Fruit fly (Drosophila melanogaster) whole organism, embryonic: ENCODE measurements around the gene CG11158.

Source experiments
- ATbp ChIP-seq: fragments of 200-800 bp; sonication (Bioruptor generic); optimal IDR thresholded peaks from 2 replicates; lab custom pipeline; 2017; ENCODE audit warnings: missing biosample characterization, mild to moderate bottlenecking, missing genetic modification characterization, missing genetic modification reagents
- BEAF-32 ChIP-seq: fragments of 200-800 bp; sonication (Bioruptor generic); optimal IDR thresholded peaks from 3 replicates; lab custom pipeline; 2017; ENCODE audit warnings: missing biosample characterization, missing genetic modification characterization, mild to moderate bottlenecking, moderate library complexity, missing genetic modification reagents
- CG1024 ChIP-seq: fragments of 200-800 bp; sonication (Bioruptor generic); IDR thresholded peaks from 2 replicates; pipeline ENCODE4 v1.3.6; 2022; ENCODE audit warnings: missing biosample characterization, missing genetic modification characterization
- CG10321 ChIP-seq: fragments of 200-800 bp; sonication (Bioruptor generic); IDR thresholded peaks from 2 replicates; pipeline ENCODE4 v1.3.6; 2022; ENCODE audit warnings: missing biosample characterization, missing genetic modification characterization
- CG10462 ChIP-seq: fragments of 200-800 bp; sonication (Bioruptor generic); optimal IDR thresholded peaks from 2 replicates; lab custom pipeline; 2016; ENCODE audit warnings: missing biosample characterization, missing genetic modification characterization
- CG11504 ChIP-seq: fragments of 200-800 bp; sonication (Bioruptor generic); optimal IDR thresholded peaks from 3 replicates; lab custom pipeline; 2019; ENCODE audit warnings: missing biosample characterization, mild to moderate bottlenecking, missing genetic modification characterization, moderate library complexity
- CG14667 ChIP-seq: fragments of 200-800 bp; sonication (Bioruptor generic); IDR thresholded peaks from 2 replicates; pipeline ENCODE4 v1.3.6; 2022; ENCODE audit warnings: missing biosample characterization, missing genetic modification characterization
- CG14710 ChIP-seq: fragments of 200-800 bp; sonication (Bioruptor generic); optimal IDR thresholded peaks from 3 replicates; lab custom pipeline; 2019; ENCODE audit warnings: missing biosample characterization, mild to moderate bottlenecking, missing genetic modification characterization, moderate library complexity
- CG1529 ChIP-seq: fragments of 200-800 bp; sonication (Bioruptor generic); optimal IDR thresholded peaks from 3 replicates; lab custom pipeline; 2018; ENCODE audit warnings: missing biosample characterization, missing genetic modification characterization
- CG2889 ChIP-seq: fragments of 200-800 bp; sonication (Bioruptor generic); IDR thresholded peaks from 3 replicates; pipeline ENCODE4 v1.3.6; 2022; ENCODE audit warnings: missing biosample characterization, missing genetic modification characterization
- CG31388 ChIP-seq: fragments of 200-800 bp; sonication (Bioruptor generic); optimal IDR thresholded peaks from 2 replicates; lab custom pipeline; 2016; ENCODE audit warnings: missing biosample characterization, missing genetic modification characterization
- CG3163 ChIP-seq: fragments of 200-800 bp; sonication (Bioruptor generic); optimal IDR thresholded peaks from 3 replicates; lab custom pipeline; 2016; ENCODE audit warnings: missing biosample characterization, missing genetic modification characterization
- CG33557 ChIP-seq: fragments of 200-800 bp; sonication (Bioruptor generic); optimal IDR thresholded peaks from 2 replicates; lab custom pipeline; 2019; ENCODE audit warnings: missing biosample characterization, mild to moderate bottlenecking, missing genetic modification characterization, moderate library complexity
- CG3407 ChIP-seq: fragments of 200-800 bp; sonication (Bioruptor generic); optimal IDR thresholded peaks from 2 replicates; lab custom pipeline; 2018; ENCODE audit warnings: missing biosample characterization, mild to moderate bottlenecking, missing genetic modification characterization
- CG34422 ChIP-seq: fragments of 200-800 bp; sonication (Bioruptor generic); IDR thresholded peaks from 3 replicates; pipeline ENCODE4 v1.3.6; 2022; ENCODE audit warnings: missing biosample characterization, missing genetic modification characterization
- CG3847 ChIP-seq: fragments of 200-800 bp; sonication (Bioruptor generic); IDR thresholded peaks from 2 replicates; pipeline ENCODE4 v1.3.6; 2022; ENCODE audit warnings: missing biosample characterization, missing genetic modification characterization
- CG9876 ChIP-seq: fragments of 200-800 bp; sonication (Bioruptor generic); optimal IDR thresholded peaks from 2 replicates; lab custom pipeline; 2016; ENCODE audit warnings: missing biosample characterization, missing genetic modification characterization
- Chrac-16 ChIP-seq: fragments of 200-800 bp; sonication (Bioruptor generic); optimal IDR thresholded peaks from 3 replicates; lab custom pipeline; 2016; ENCODE audit warnings: missing biosample characterization, missing genetic modification characterization
- CrebB ChIP-seq: fragments of 200-800 bp; sonication (Bioruptor generic); optimal IDR thresholded peaks from 3 replicates; lab custom pipeline; 2018; ENCODE audit warnings: missing biosample characterization, mild to moderate bottlenecking, missing genetic modification characterization
- Dip2 ChIP-seq: fragments of 200-800 bp; sonication (Bioruptor generic); IDR thresholded peaks from 2 replicates; pipeline ENCODE4 v1.3.6; 2022; ENCODE audit warnings: missing biosample characterization, missing genetic modification characterization
- Dll ChIP-seq: fragments of 200-800 bp; sonication (Bioruptor generic); IDR thresholded peaks from 4 replicates; pipeline ENCODE4 v1.3.6; 2022; ENCODE audit warnings: missing biosample characterization, missing genetic modification characterization; ENCODE audit not compliant: partially characterized antibody
- Doc2 ChIP-seq: fragments of 200-800 bp; sonication (Bioruptor generic); IDR thresholded peaks from 2 replicates; pipeline ENCODE4 v1.3.6; 2022; ENCODE audit warnings: missing biosample characterization, missing genetic modification characterization
- Doc3 ChIP-seq: fragments of 200-800 bp; sonication (Bioruptor generic); IDR thresholded peaks from 3 replicates; pipeline ENCODE4 v1.3.6; 2022; ENCODE audit warnings: missing biosample characterization, missing genetic modification characterization; ENCODE audit not compliant: partially characterized antibody
- ERR ChIP-seq: fragments of 200-800 bp; sonication (Bioruptor generic); optimal IDR thresholded peaks from 2 replicates; lab custom pipeline; 2016; ENCODE audit warnings: missing biosample characterization, missing genetic modification characterization
- Ets65A ChIP-seq: fragments of 200-800 bp; sonication (Bioruptor generic); peaks from one replicate; lab custom pipeline; 2016; ENCODE audit warnings: missing biosample characterization, missing genetic modification characterization
- Hmx ChIP-seq: fragments of 200-800 bp; sonication (Bioruptor generic); optimal IDR thresholded peaks from 2 replicates; lab custom pipeline; 2016; ENCODE audit warnings: missing biosample characterization, missing genetic modification characterization
- MTF-1 ChIP-seq: fragments of 200-800 bp; sonication (Bioruptor generic); optimal IDR thresholded peaks from 2 replicates; lab custom pipeline; 2018; ENCODE audit warnings: missing biosample characterization, mild to moderate bottlenecking, missing genetic modification characterization, borderline replicate concordance
- Max ChIP-seq: fragments of 200-800 bp; sonication (Bioruptor generic); optimal IDR thresholded peaks from 2 replicates; lab custom pipeline; 2016; ENCODE audit warnings: missing biosample characterization, mild to moderate bottlenecking, missing genetic modification characterization
- NC2α ChIP-seq: fragments of 200-800 bp; sonication (Bioruptor generic); optimal IDR thresholded peaks from 2 replicates; lab custom pipeline; 2016; ENCODE audit warnings: missing biosample characterization, missing genetic modification characterization
- Nf-YB ChIP-seq: fragments of 200-800 bp; sonication (Bioruptor generic); optimal IDR thresholded peaks from 3 replicates; lab custom pipeline; 2019; ENCODE audit warnings: missing biosample characterization, mild to moderate bottlenecking, missing genetic modification characterization, moderate library complexity
- Taf1 ChIP-seq: fragments of 200-800 bp; sonication (Bioruptor generic); IDR thresholded peaks from 2 replicates; pipeline ENCODE4 v1.3.6; 2022; ENCODE audit warnings: missing biosample characterization, missing genetic modification characterization
- ara ChIP-seq: fragments of 200-800 bp; sonication (Bioruptor generic); IDR thresholded peaks from 2 replicates; pipeline ENCODE4 v1.3.6; 2022; ENCODE audit warnings: missing biosample characterization, missing genetic modification characterization
- bbx ChIP-seq: fragments of 200-800 bp; sonication (Bioruptor generic); IDR thresholded peaks from 2 replicates; pipeline ENCODE4 v1.3.6; 2022; ENCODE audit warnings: missing biosample characterization, missing genetic modification characterization; ENCODE audit not compliant: partially characterized antibody
- bsh ChIP-seq, 2 experiments: fragments of 200-800 bp; sonication (Bioruptor generic); optimal IDR thresholded peaks; 2 replicates each; lab custom pipeline; 2017 to 2018; ENCODE audit warnings: mild to moderate bottlenecking in 2 of 2, missing biosample characterization in 2 of 2, missing genetic modification characterization in 2 of 2, moderate library complexity in 1 of 2
- crc ChIP-seq: fragments of 200-800 bp; sonication (Bioruptor generic); optimal IDR thresholded peaks from 2 replicates; lab custom pipeline; 2016; ENCODE audit warnings: missing biosample characterization, missing genetic modification characterization
- crp ChIP-seq, 2 experiments: fragments of 200-800 bp; sonication (Bioruptor generic); optimal IDR thresholded peaks; 2 replicates in 1 of 2; 3 replicates in 1 of 2; lab custom pipeline; 2017; ENCODE audit warnings: missing biosample characterization in 2 of 2, missing genetic modification characterization in 2 of 2, mild to moderate bottlenecking in 1 of 2, moderate library complexity in 1 of 2
- da ChIP-seq: fragments of 200-800 bp; sonication (Bioruptor generic); optimal IDR thresholded peaks from 2 replicates; lab custom pipeline; 2016; ENCODE audit warnings: missing biosample characterization, missing genetic modification characterization
- danr ChIP-seq: fragments of 200-800 bp; sonication (Bioruptor generic); IDR thresholded peaks from 2 replicates; pipeline ENCODE4 v1.3.6; 2022; ENCODE audit warnings: missing biosample characterization, missing genetic modification characterization
- ems ChIP-seq: fragments of 200-800 bp; sonication (Bioruptor generic); optimal IDR thresholded peaks from 3 replicates; lab custom pipeline; 2016; ENCODE audit warnings: missing biosample characterization, missing genetic modification characterization
- ewg ChIP-seq: fragments of 200-800 bp; sonication (Bioruptor generic); optimal IDR thresholded peaks from 3 replicates; lab custom pipeline; 2017; ENCODE audit warnings: mild to moderate bottlenecking, missing biosample characterization, missing genetic modification reagents, missing genetic modification characterization
- fru ChIP-seq: fragments of >200 bp; optimal IDR thresholded peaks from 2 replicates; lab custom pipeline; 2017
- fu2 ChIP-seq: fragments of 200-800 bp; sonication (Bioruptor generic); optimal IDR thresholded peaks from 2 replicates; lab custom pipeline; 2016; ENCODE audit warnings: missing biosample characterization, missing genetic modification characterization
- hth ChIP-seq: fragments of >200 bp; optimal IDR thresholded peaks from 2 replicates; lab custom pipeline; 2017; ENCODE audit warnings: inconsistent platforms
- ken ChIP-seq: fragments of 200-800 bp; sonication (Bioruptor generic); IDR thresholded peaks from 3 replicates; pipeline ENCODE4 v1.3.6; 2022; ENCODE audit warnings: missing biosample characterization, missing genetic modification characterization
- nau ChIP-seq: fragments of 200-800 bp; sonication (Bioruptor generic); optimal IDR thresholded peaks from 3 replicates; lab custom pipeline; 2017; ENCODE audit warnings: missing biosample characterization, mild to moderate bottlenecking, missing genetic modification characterization, missing genetic modification reagents
- run ChIP-seq: fragments of 200-800 bp; sonication (Bioruptor generic); optimal IDR thresholded peaks from 3 replicates; lab custom pipeline; 2018; ENCODE audit warnings: missing biosample characterization, mild to moderate bottlenecking, missing genetic modification characterization
- sima ChIP-seq: fragments of 200-800 bp; sonication (Bioruptor generic); optimal IDR thresholded peaks from 2 replicates; lab custom pipeline; 2016; ENCODE audit warnings: missing biosample characterization, missing genetic modification characterization
- sob ChIP-seq: fragments of 200-800 bp; sonication (Bioruptor generic); IDR thresholded peaks from 2 replicates; pipeline ENCODE4 v1.3.6; 2022; ENCODE audit warnings: missing biosample characterization, missing genetic modification characterization
- ssp ChIP-seq: fragments of 200-800 bp; sonication (Bioruptor generic); IDR thresholded peaks from 2 replicates; pipeline ENCODE4 v1.3.6; 2022; ENCODE audit warnings: missing biosample characterization, missing genetic modification characterization
- trem ChIP-seq: fragments of 200-800 bp; optimal IDR thresholded peaks from 3 replicates; lab custom pipeline; 2019; ENCODE audit warnings: missing biosample characterization, mild to moderate bottlenecking, missing genetic modification characterization, moderate library complexity
- wek ChIP-seq: fragments of 200-800 bp; sonication (Bioruptor generic); optimal IDR thresholded peaks from 3 replicates; lab custom pipeline; 2018; ENCODE audit warnings: missing biosample characterization, mild to moderate bottlenecking, missing genetic modification characterization, moderate library complexity
- zf30C ChIP-seq: fragments of 200-800 bp; sonication (Bioruptor generic); optimal IDR thresholded peaks from 3 replicates; lab custom pipeline; 2018; ENCODE audit warnings: missing biosample characterization, mild to moderate bottlenecking, missing genetic modification characterization

The CG11158 gene

dm6 chrX:13643961-13644360, 38.8 kb upstream of the CG11158 start (continued):
- peak; percentile 20 for TF ChIP-seq Chrac-16
- TF ChIP-seq bbx = no peak
- TF ChIP-seq Ets65A (GFP tag; lab: Kevin White, UChicago) = peak; percentile 82
- no peak for TF ChIP-seq CG3163
- peak; percentile 75 for TF ChIP-seq CG34422 (GFP tag; lab: Robert Waterston, UW)
- TF ChIP-seq trem (tag; lab: Kevin White, UChicago) = peak; percentile 21
- TF ChIP-seq CG9876 (GFP tag; lab: Kevin White, UChicago) = no peak
- TF ChIP-seq CrebB (tag; lab: Kevin White, UChicago) = no peak
- TF ChIP-seq Dll (GFP tag; lab: Robert Waterston, UW) = no peak
- TF ChIP-seq CG3847 (GFP tag; lab: Robert Waterston, UW) = no peak
- peak; percentile 66 for TF ChIP-seq sob
- TF ChIP-seq NC2α = no peak
- TF ChIP-seq Doc2 = no peak
- TF ChIP-seq hth (lab: Kevin White, UChicago) = no peak
- TF ChIP-seq ken (GFP tag; lab: Robert Waterston, UW) = no peak
- peak; percentile 68 for TF ChIP-seq CG11504 (tag; lab: Kevin White, UChicago)
- peak; percentile 75 for TF ChIP-seq CG1024 (GFP tag; lab: Robert Waterston, UW)
- TF ChIP-seq crc (GFP tag; lab: Kevin White, UChicago) = no peak
- TF ChIP-seq Hmx (GFP tag; lab: Kevin White, UChicago) = no peak
- no peak for TF ChIP-seq ewg (GFP tag; lab: Kevin White, UChicago)
- TF ChIP-seq CG10462 (GFP tag; lab: Kevin White, UChicago) = no peak
- no peak for TF ChIP-seq sima
- no peak for TF ChIP-seq ERR
- peak in 1 of 2 experiments; percentile 80 for TF ChIP-seq bsh (GFP tag; optimal IDR thresholded peaks at IDR 0.05; lab: Kevin White, UChicago)
- TF ChIP-seq Doc3 (GFP tag; lab: Robert Waterston, UW) = no peak
- TF ChIP-seq ems (GFP tag; lab: Kevin White, UChicago) = no peak
- TF ChIP-seq da = peak; percentile 5
- TF ChIP-seq CG14710 = peak; percentile 51
- TF ChIP-seq wek (GFP tag; lab: Kevin White, UChicago) = no peak
- peak; percentile 13 for TF ChIP-seq nau
- TF ChIP-seq ara (GFP tag; lab: Robert Waterston, UW) = peak; percentile 77
- no peak for TF ChIP-seq danr (GFP tag; lab: Robert Waterston, UW)
- TF ChIP-seq CG10321 = no peak
- no peak for TF ChIP-seq BEAF-32 (GFP tag; lab: Kevin White, UChicago)
- no peak for TF ChIP-seq run (tag; lab: Kevin White, UChicago)
- peak; percentile 25 for TF ChIP-seq ATbp (GFP tag; lab: Kevin White, UChicago)
- TF ChIP-seq MTF-1 (GFP tag; lab: Kevin White, UChicago) = no peak
- TF ChIP-seq CG2889 (GFP tag; lab: Robert Waterston, UW) = no peak
- TF ChIP-seq CG3407 (GFP tag; lab: Kevin White, UChicago) = no peak
- no peak for TF ChIP-seq zf30C
- TF ChIP-seq Nf-YB (GFP tag; lab: Kevin White, UChicago) = no peak
- TF ChIP-seq CG1529 = no peak
- no peak for TF ChIP-seq CG33557
- TF ChIP-seq Taf1 (GFP tag; lab: Robert Waterston, UW) = 0 out of 2 replicates have a peak, but pooled peaks have one; percentile 9
- TF ChIP-seq Max (GFP tag; lab: Kevin White, UChicago) = peak; percentile 39
- TF ChIP-seq fu2 = no peak
- no peak for TF ChIP-seq CG31388
- peak; percentile 34 for TF ChIP-seq ssp (GFP tag; lab: Robert Waterston, UW)
- no peak for TF ChIP-seq Dip2 (GFP tag; lab: Robert Waterston, UW)
- no peak for TF ChIP-seq crp (GFP tag; optimal IDR thresholded peaks at IDR 0.05; lab: Kevin White, UChicago)
- peak; percentile 53 for TF ChIP-seq CG14667 (GFP tag; lab: Robert Waterston, UW)
- no peak for TF ChIP-seq fru (lab: Kevin White, UChicago)
